Worm (Caenorhabditis elegans) whole organism, L2 larva: ENCODE measurements around the gene igcm-4.

Source experiments
- C34F6.9 ChIP-seq: fragments of 150-350 bp; optimal IDR thresholded peaks from 2 replicates; lab custom pipeline; 2014; ENCODE audit warnings: missing biosample characterization, missing genetic modification characterization
- F13H6.1 ChIP-seq: sonication (generic microtip); optimal IDR thresholded peaks from 2 replicates; lab custom pipeline; 2016; ENCODE audit warnings: missing genetic modification characterization, missing compliant biosample characterization
- R02D3.7 ChIP-seq: fragments of 150-350 bp; optimal IDR thresholded peaks from 2 replicates; lab custom pipeline; 2014; ENCODE audit warnings: missing biosample characterization, missing genetic modification characterization
- Y55F3AM.14 ChIP-seq: fragments of 200-800 bp; sonication (Bioruptor generic); optimal IDR thresholded peaks from 2 replicates; lab custom pipeline; 2018; ENCODE audit warnings: mild to moderate bottlenecking, missing genetic modification characterization, missing compliant biosample characterization
- ZK546.5 ChIP-seq: sonication (generic microtip); optimal IDR thresholded peaks from 2 replicates; lab custom pipeline; 2017; ENCODE audit warnings: missing biosample characterization, missing genetic modification characterization
- alr-1 ChIP-seq: fragments of 150-350 bp; optimal IDR thresholded peaks from 2 replicates; lab custom pipeline; 2014; ENCODE audit warnings: missing biosample characterization, missing genetic modification characterization
- aly-2 ChIP-seq: fragments of 150-350 bp; optimal IDR thresholded peaks from 2 replicates; lab custom pipeline; 2014; ENCODE audit warnings: missing biosample characterization, missing genetic modification characterization
- ama-1 ChIP-seq: fragments of 150-350 bp; optimal IDR thresholded peaks from 2 replicates; lab custom pipeline; 2018; ENCODE audit warnings: inconsistent platforms
- blmp-1 ChIP-seq: sonication (generic microtip); optimal IDR thresholded peaks from 2 replicates; lab custom pipeline; 2017; ENCODE audit warnings: missing genetic modification characterization, mild to moderate bottlenecking, missing compliant biosample characterization, antibody characterized with exemption, moderate library complexity; ENCODE audit not compliant: insufficient read depth
- ceh-16 ChIP-seq: fragments of 150-350 bp; optimal IDR thresholded peaks from 2 replicates; lab custom pipeline; 2014; ENCODE audit warnings: missing biosample characterization, missing genetic modification characterization
- ceh-82 ChIP-seq: fragments of 150-350 bp; optimal IDR thresholded peaks from 2 replicates; lab custom pipeline; 2014; ENCODE audit warnings: missing biosample characterization, missing genetic modification characterization
- crh-2 ChIP-seq: sonication (generic microtip); optimal IDR thresholded peaks from 2 replicates; lab custom pipeline; 2017; ENCODE audit warnings: missing biosample characterization, missing genetic modification characterization
- dmd-4 ChIP-seq: sonication (generic microtip); optimal IDR thresholded peaks from 2 replicates; lab custom pipeline; 2017; ENCODE audit warnings: missing biosample characterization, missing genetic modification characterization
- egl-27 ChIP-seq: sonication (generic microtip); optimal IDR thresholded peaks from 3 replicates; lab custom pipeline; 2017; ENCODE audit warnings: missing biosample characterization, missing genetic modification reagents, missing genetic modification characterization
- elt-1 ChIP-seq: fragments of 150-350 bp; optimal IDR thresholded peaks from 2 replicates; lab custom pipeline; 2014; ENCODE audit warnings: missing biosample characterization, missing genetic modification characterization
- elt-3 ChIP-seq: sonication (generic microtip); optimal IDR thresholded peaks from 2 replicates; lab custom pipeline; 2017; ENCODE audit warnings: missing biosample characterization, missing genetic modification characterization
- fos-1 ChIP-seq: fragments of 150-350 bp; optimal IDR thresholded peaks from 2 replicates; lab custom pipeline; 2014; ENCODE audit warnings: missing biosample characterization, missing genetic modification characterization
- gmeb-1 ChIP-seq: fragments of 150-350 bp; optimal IDR thresholded peaks from 2 replicates; lab custom pipeline; 2014; ENCODE audit warnings: missing biosample characterization, missing genetic modification characterization
- lin-11 ChIP-seq: fragments of 150-350 bp; sonication (generic microtip); optimal IDR thresholded peaks from 2 replicates; lab custom pipeline; 2014; ENCODE audit warnings: missing biosample characterization, missing genetic modification characterization, inconsistent platforms, mixed read lengths
- lin-13 ChIP-seq: fragments of 150-350 bp; optimal IDR thresholded peaks from 2 replicates; lab custom pipeline; 2014; ENCODE audit warnings: missing biosample characterization, missing genetic modification reagents, missing genetic modification characterization
- lin-39 ChIP-seq: fragments of 150-350 bp; optimal IDR thresholded peaks from 2 replicates; lab custom pipeline; 2014; ENCODE audit warnings: missing biosample characterization, missing genetic modification reagents, missing genetic modification characterization
- lsy-2 ChIP-seq, 2 experiments: fragments of 150-350 bp in 1 of 2; sonication (generic microtip) in 1 of 2; optimal IDR thresholded peaks; 2 replicates each; lab custom pipeline; 2014 to 2017; ENCODE audit warnings: missing biosample characterization in 2 of 2, missing genetic modification characterization in 2 of 2
- mab-5 ChIP-seq: fragments of 150-350 bp; optimal IDR thresholded peaks from 2 replicates; lab custom pipeline; 2014; ENCODE audit warnings: missing biosample characterization, missing genetic modification characterization
- mbf-1 ChIP-seq: sonication (generic microtip); optimal IDR thresholded peaks from 2 replicates; lab custom pipeline; 2017; ENCODE audit warnings: missing biosample characterization, missing genetic modification characterization
- mdl-1 ChIP-seq, 2 experiments: fragments of 150-350 bp in 1 of 2; sonication (generic microtip) in 1 of 2; optimal IDR thresholded peaks; 2 replicates each; lab custom pipeline; 2017; ENCODE audit warnings: missing biosample characterization in 2 of 2, missing genetic modification characterization in 2 of 2
- nhr-10 ChIP-seq: sonication (generic microtip); optimal IDR thresholded peaks from 2 replicates; lab custom pipeline; 2017; ENCODE audit warnings: missing biosample characterization, missing genetic modification characterization
- nhr-11 ChIP-seq: fragments of 150-350 bp; optimal IDR thresholded peaks from 2 replicates; lab custom pipeline; 2014; ENCODE audit warnings: missing biosample characterization, missing genetic modification characterization
- nhr-12 ChIP-seq: fragments of 150-350 bp; optimal IDR thresholded peaks from 2 replicates; lab custom pipeline; 2014; ENCODE audit warnings: missing biosample characterization, missing genetic modification characterization
- nhr-129 ChIP-seq: fragments of 150-350 bp; optimal IDR thresholded peaks from 2 replicates; lab custom pipeline; 2014; ENCODE audit warnings: missing biosample characterization, missing genetic modification characterization
- nhr-21 ChIP-seq: fragments of 150-350 bp; optimal IDR thresholded peaks from 2 replicates; lab custom pipeline; 2014; ENCODE audit warnings: missing biosample characterization, missing genetic modification characterization
- nhr-23 ChIP-seq: fragments of 150-350 bp; optimal IDR thresholded peaks from 2 replicates; lab custom pipeline; 2014; ENCODE audit warnings: missing biosample characterization, missing genetic modification reagents, missing genetic modification characterization
- nhr-237 ChIP-seq: fragments of 150-350 bp; optimal IDR thresholded peaks from 2 replicates; lab custom pipeline; 2014; ENCODE audit warnings: missing biosample characterization, missing genetic modification characterization
- nhr-25 ChIP-seq: fragments of 150-350 bp; sonication (generic microtip); optimal IDR thresholded peaks from 3 replicates; lab custom pipeline; 2014; ENCODE audit warnings: missing biosample characterization, missing genetic modification characterization
- nhr-6 ChIP-seq: fragments of 150-350 bp; optimal IDR thresholded peaks from 2 replicates; lab custom pipeline; 2014; ENCODE audit warnings: missing biosample characterization, missing genetic modification characterization
- nhr-77 ChIP-seq: fragments of 150-350 bp; optimal IDR thresholded peaks from 2 replicates; lab custom pipeline; 2014; ENCODE audit warnings: missing biosample characterization, missing genetic modification characterization
- peb-1 ChIP-seq: fragments of 150-350 bp; optimal IDR thresholded peaks from 2 replicates; lab custom pipeline; 2014; ENCODE audit warnings: missing biosample characterization, missing genetic modification characterization
- sem-4 ChIP-seq: fragments of 150-350 bp; optimal IDR thresholded peaks from 2 replicates; lab custom pipeline; 2014; ENCODE audit warnings: missing biosample characterization, missing genetic modification reagents, missing genetic modification characterization
- skn-1 ChIP-seq: sonication (generic microtip); optimal IDR thresholded peaks from 2 replicates; lab custom pipeline; 2017; ENCODE audit warnings: missing biosample characterization, missing genetic modification characterization
- sma-3 ChIP-seq: sonication (generic microtip); optimal IDR thresholded peaks from 2 replicates; lab custom pipeline; 2016; ENCODE audit warnings: missing genetic modification reagents, missing genetic modification characterization, missing compliant biosample characterization
- sma-9 ChIP-seq, 2 experiments: fragments of 150-350 bp in 1 of 2; sonication (generic microtip) in 1 of 2; optimal IDR thresholded peaks; 2 replicates each; lab custom pipeline; 2014 to 2016; ENCODE audit warnings: missing genetic modification characterization in 2 of 2, mild to moderate bottlenecking in 1 of 2, missing biosample characterization in 1 of 2, missing compliant biosample characterization in 1 of 2, missing genetic modification reagents in 1 of 2, moderate library complexity in 1 of 2
- snpc-4 ChIP-seq: fragments of 150-350 bp; optimal IDR thresholded peaks from 2 replicates; lab custom pipeline; 2014; ENCODE audit warnings: missing biosample characterization, missing genetic modification characterization
- unc-39 ChIP-seq: fragments of 150-350 bp; optimal IDR thresholded peaks from 2 replicates; lab custom pipeline; 2014; ENCODE audit warnings: missing biosample characterization, missing genetic modification characterization
- unc-55 ChIP-seq: fragments of 150-350 bp; sonication (generic microtip); optimal IDR thresholded peaks from 3 replicates; lab custom pipeline; 2014; ENCODE audit warnings: missing biosample characterization, missing genetic modification reagents, missing genetic modification characterization
- unc-62 ChIP-seq: fragments of 150-350 bp; optimal IDR thresholded peaks from 2 replicates; lab custom pipeline; 2014; ENCODE audit warnings: missing biosample characterization, missing genetic modification reagents, missing genetic modification characterization
- zag-1 ChIP-seq: fragments of 150-350 bp; optimal IDR thresholded peaks from 2 replicates; lab custom pipeline; 2014; ENCODE audit warnings: missing biosample characterization, missing genetic modification characterization
- ztf-1 ChIP-seq: fragments of 200-800 bp; sonication (Bioruptor generic); conservative IDR thresholded peaks from 2 replicates; pipeline ENCODE4 v1.3.6; 2022; ENCODE audit warnings: missing genetic modification characterization, missing compliant biosample characterization
- ztf-11 ChIP-seq: sonication (generic microtip); optimal IDR thresholded peaks from 2 replicates; lab custom pipeline; 2017; ENCODE audit warnings: missing biosample characterization, missing genetic modification characterization
- ztf-4 ChIP-seq: fragments of 150-350 bp; optimal IDR thresholded peaks from 2 replicates; lab custom pipeline; 2014; ENCODE audit warnings: missing biosample characterization, missing genetic modification characterization

Gene igcm-4

ce11 chrX:2090493-2090892 lies 44.3 kb upstream of the igcm-4 start (continued):
- TF ChIP-seq mdl-1 (tag; optimal IDR thresholded peaks at IDR 0.05; lab: Kevin White, UChicago): no peak
- TF ChIP-seq ZK546.5 (tag; lab: Kevin White, UChicago): no peak
- TF ChIP-seq nhr-23 (tag; lab: Kevin White, UChicago): no peak
- no peak for TF ChIP-seq nhr-77 (tag; lab: Kevin White, UChicago)
- peak; percentile 33 for TF ChIP-seq nhr-25 (tag; lab: Kevin White, UChicago)
- TF ChIP-seq sma-9 (GFP tag; optimal IDR thresholded peaks at IDR 0.05; lab: Kevin White, UChicago): peak; percentile 36
- TF ChIP-seq sma-9 (tag; optimal IDR thresholded peaks at IDR 0.05; lab: Kevin White, UChicago): no peak
- TF ChIP-seq alr-1 (tag; lab: Kevin White, UChicago): no peak
- no peak for TF ChIP-seq blmp-1 (tag; lab: Kevin White, UChicago)

DNA sequence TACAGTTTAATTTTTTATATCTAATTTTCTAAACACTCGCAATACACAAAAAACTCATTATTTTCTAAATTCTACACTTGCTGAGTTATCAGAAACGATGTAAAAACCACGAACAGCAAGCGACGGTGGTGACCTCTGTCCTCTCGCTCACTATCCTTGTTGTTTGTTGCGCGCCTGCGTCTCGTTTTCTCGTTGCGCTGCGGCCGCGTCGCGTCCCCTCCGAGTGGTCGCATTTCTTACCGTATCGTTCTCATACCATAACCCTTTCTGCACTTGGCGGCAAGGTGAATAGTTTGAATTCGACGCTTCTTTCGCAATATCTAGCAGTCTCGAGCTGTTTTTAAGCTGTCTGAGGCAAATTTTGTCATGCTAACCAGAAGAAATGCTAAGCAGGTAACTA lies 43.3 kb upstream of the igcm-4 start, which contains the start of gene lsy-2:
Gene lsy-2 (plus strand): TSS at position 271 of the 400 bp plus-strand sequence.
- TF ChIP-seq unc-39: no peak
- no peak for TF ChIP-seq alr-1 (tag; lab: Kevin White, UChicago)
- no peak for TF ChIP-seq ceh-16
- no peak for TF ChIP-seq ztf-1 (GFP tag; lab: Robert Waterston, UW)
- peak; percentile 38 for TF ChIP-seq lin-13 (GFP tag; lab: Kevin White, UChicago)
- TF ChIP-seq nhr-21 (tag; lab: Kevin White, UChicago): peak; percentile 41
- TF ChIP-seq zag-1 (tag; lab: Kevin White, UChicago): no peak
- TF ChIP-seq ama-1 (lab: Kevin White, UChicago): no peak
- peak; percentile 42 for TF ChIP-seq C34F6.9
- no peak for TF ChIP-seq aly-2 (tag; lab: Kevin White, UChicago)
- peak; percentile 68 for TF ChIP-seq nhr-25 (tag; lab: Kevin White, UChicago)
- TF ChIP-seq sma-3 (GFP tag; lab: Kevin White, UChicago): peak; percentile 46
- no peak for TF ChIP-seq dmd-4
- TF ChIP-seq lin-11: peak; percentile 22
- no peak for TF ChIP-seq nhr-10 (tag; lab: Kevin White, UChicago)
- no peak for TF ChIP-seq mbf-1
- TF ChIP-seq fos-1: peak; percentile 31
- no peak for TF ChIP-seq ZK546.5 (tag; lab: Kevin White, UChicago)
- TF ChIP-seq elt-1 (tag; lab: Kevin White, UChicago): no peak
- peak; percentile 33 for TF ChIP-seq unc-55 (GFP tag; lab: Kevin White, UChicago)
- TF ChIP-seq sma-9 (GFP tag; optimal IDR thresholded peaks at IDR 0.05; lab: Kevin White, UChicago): no peak
- TF ChIP-seq sma-9 (tag; optimal IDR thresholded peaks at IDR 0.05; lab: Kevin White, UChicago): no peak
- no peak for TF ChIP-seq nhr-77 (tag; lab: Kevin White, UChicago)
- TF ChIP-seq nhr-12 (tag; lab: Kevin White, UChicago): no peak
- no peak for TF ChIP-seq skn-1
- peak; percentile 25 for TF ChIP-seq crh-2
- no peak for TF ChIP-seq nhr-11 (tag; lab: Kevin White, UChicago)
- peak; percentile 60 for TF ChIP-seq nhr-129
- no peak for TF ChIP-seq nhr-23 (tag; lab: Kevin White, UChicago)
- TF ChIP-seq unc-62: no peak
- TF ChIP-seq peb-1 (tag; lab: Kevin White, UChicago): no peak
- no peak for TF ChIP-seq ztf-11 (tag; lab: Kevin White, UChicago)
- no peak for TF ChIP-seq lin-39 (tag; lab: Kevin White, UChicago)
- TF ChIP-seq gmeb-1 (tag; lab: Kevin White, UChicago): peak; percentile 61
- no peak for TF ChIP-seq mdl-1 (tag; optimal IDR thresholded peaks at IDR 0.05; lab: Kevin White, UChicago)
- TF ChIP-seq nhr-237 (tag; lab: Kevin White, UChicago): no peak
- no peak for TF ChIP-seq R02D3.7 (tag; lab: Kevin White, UChicago)
- no peak for TF ChIP-seq mab-5 (tag; lab: Kevin White, UChicago)
- no peak for TF ChIP-seq ceh-82 (tag; lab: Kevin White, UChicago)
- no peak for TF ChIP-seq snpc-4 (tag; lab: Kevin White, UChicago)
- no peak for TF ChIP-seq egl-27
- no peak for TF ChIP-seq lsy-2 (tag; optimal IDR thresholded peaks at IDR 0.05; lab: Kevin White, UChicago)
- no peak for TF ChIP-seq nhr-6
- TF ChIP-seq F13H6.1 (tag; lab: Kevin White, UChicago): peak; percentile 31
- no peak for TF ChIP-seq ztf-4 (tag; lab: Kevin White, UChicago)
- TF ChIP-seq sem-4: peak; percentile 12
- no peak for TF ChIP-seq elt-3 (tag; lab: Kevin White, UChicago)
- TF ChIP-seq blmp-1 (tag; lab: Kevin White, UChicago): peak; percentile 29
- TF ChIP-seq Y55F3AM.14 (GFP tag; lab: Kevin White, UChicago): no peak
